Worm (Caenorhabditis elegans) whole organism, L4 larva: ENCODE results near the gene ZK180.6.
A peak's percentile ranks its signal among the peaks of the same experiment; 100 is the strongest.

Source experiments
- D1046.2 ChIP-seq: fragments of 200-800 bp; sonication (Bioruptor generic); IDR thresholded peaks from 2 replicates; pipeline ENCODE4 v1.3.6; 2022; ENCODE audit warnings: missing genetic modification characterization, missing compliant biosample characterization
- Y5F2A.4 ChIP-seq: fragments of 200-800 bp; sonication (Bioruptor generic); optimal IDR thresholded peaks from 2 replicates; lab custom pipeline; 2018; ENCODE audit warnings: mild to moderate bottlenecking, missing genetic modification characterization, missing compliant biosample characterization
- fkh-10 ChIP-seq: fragments of 150-350 bp; optimal IDR thresholded peaks from 2 replicates; lab custom pipeline; 2014; ENCODE audit warnings: missing biosample characterization, missing genetic modification reagents, missing genetic modification characterization
- lir-3 ChIP-seq: sonication (generic microtip); optimal IDR thresholded peaks from 2 replicates; lab custom pipeline; 2016; ENCODE audit warnings: mild to moderate bottlenecking, missing genetic modification characterization, missing compliant biosample characterization
- pha-4 ChIP-seq, 2 experiments: fragments of 150-350 bp in 1 of 2; fragments of 200-800 bp in 1 of 2; sonication (Bioruptor generic) in 1 of 2; IDR thresholded peaks in 1 of 2; optimal IDR thresholded peaks in 1 of 2; 2 replicates each; pipeline versions ENCODE4 v1.3.6 to Lab custom; 2014 to 2022; ENCODE audit warnings: missing genetic modification characterization in 2 of 2, missing genetic modification reagents in 2 of 2, missing biosample characterization in 1 of 2, missing compliant biosample characterization in 1 of 2
- skn-1 ChIP-seq: fragments of 150-350 bp; optimal IDR thresholded peaks from 2 replicates; lab custom pipeline; 2014; ENCODE audit warnings: missing biosample characterization, missing genetic modification characterization
- snpc-4 ChIP-seq: fragments of 150-350 bp; optimal IDR thresholded peaks from 2 replicates; lab custom pipeline; 2014; ENCODE audit warnings: missing biosample characterization, missing genetic modification characterization
- ztf-11 ChIP-seq: fragments of 150-350 bp; optimal IDR thresholded peaks from 2 replicates; lab custom pipeline; 2014; ENCODE audit warnings: missing biosample characterization, missing genetic modification characterization

ce11 chrIV:4513269-4513819 lies 11.5 kb downstream of the ZK180.6 start, which contains the start of gene sar-1:
- TF ChIP-seq ztf-11 (tag; lab: Kevin White, UChicago) (no peak), lir-3 (tag; lab: Kevin White, UChicago) (no peak), fkh-10 (GFP tag; lab: Kevin White, UChicago) (peak; percentile 11), pha-4 (GFP tag; IDR thresholded peaks at IDR 0.05; lab: Robert Waterston, UW) (0 out of 2 replicates have a peak, but pooled peaks have one; percentile 43), pha-4 (tag; optimal IDR thresholded peaks at IDR 0.05; lab: Kevin White, UChicago) (no peak), skn-1 (no peak), D1046.2 (GFP tag; lab: Robert Waterston, UW) (no peak), snpc-4 (tag; lab: Kevin White, UChicago) (no peak), Y5F2A.4 (GFP tag; lab: Kevin White, UChicago) (no peak)
